Fruit fly (Drosophila melanogaster): ENCODE measurements around the gene CG11334.

- no peak for TF ChIP-seq repo (GFP tag; optimal IDR thresholded peaks at IDR 0.05)
- no peak for TF ChIP-seq Hey (tag; optimal IDR thresholded peaks at IDR 0.05)
- TF ChIP-seq CG17359 (tag; optimal IDR thresholded peaks at IDR 0.05): no peak
- TF ChIP-seq vfl (GFP tag; optimal IDR thresholded peaks at IDR 0.05): no peak
- no peak for TF ChIP-seq oc (tag; optimal IDR thresholded peaks at IDR 0.05)
- TF ChIP-seq sc (optimal IDR thresholded peaks at IDR 0.05): no peak
- no peak for TF ChIP-seq sc (GFP tag; optimal IDR thresholded peaks at IDR 0.05)
Observed at dm6 chr3R:31439986-31440385, 22.9 kb downstream of the CG11334 start.
